Worm (Caenorhabditis elegans) whole organism, L3 larva: ENCODE data around the gene sec-20.

Experiments
- ama-1 ChIP-seq: fragments of 150-350 bp; optimal IDR thresholded peaks from 2 replicates; lab custom pipeline; 2018
- ceh-9 ChIP-seq: sonication (generic microtip); optimal IDR thresholded peaks from 2 replicates; lab custom pipeline; 2018; ENCODE audit warnings: missing biosample characterization, missing genetic modification characterization
- egl-5 ChIP-seq: fragments of 150-350 bp; optimal IDR thresholded peaks from 2 replicates; lab custom pipeline; 2017; ENCODE audit warnings: missing biosample characterization, missing genetic modification reagents, missing genetic modification characterization, inconsistent platforms
- hmg-11 ChIP-seq: sonication (generic microtip); optimal IDR thresholded peaks from 2 replicates; lab custom pipeline; 2016; ENCODE audit warnings: missing genetic modification characterization, missing compliant biosample characterization
- nhr-28 ChIP-seq: fragments of 150-350 bp; optimal IDR thresholded peaks from 2 replicates; lab custom pipeline; 2014; ENCODE audit warnings: missing biosample characterization, missing genetic modification characterization
- unc-39 ChIP-seq: sonication (generic microtip); optimal IDR thresholded peaks from 4 replicates; lab custom pipeline; 2017; ENCODE audit warnings: missing biosample characterization, missing genetic modification characterization

ce11 chrIII:145078-145477, 46.8 kb upstream of the sec-20 start, which contains the start of the genes T17A3.12 and fbxb-83:
- TF ChIP-seq unc-39 (tag; lab: Kevin White, UChicago) (no peak), ceh-9 (tag; lab: Kevin White, UChicago) (no peak), nhr-28 (tag; lab: Kevin White, UChicago) (no peak), ama-1 (lab: Kevin White, UChicago) (no peak), egl-5 (no peak), hmg-11 (tag; lab: Kevin White, UChicago) (no peak)
